Fruit fly (Drosophila melanogaster): ENCODE measurements around the gene hng3.

- TF ChIP-seq Sin3A (optimal IDR thresholded peaks at IDR 0.05) (no peak), psq (optimal IDR thresholded peaks at IDR 0.05) (no peak)
Measured at dm6 chr3L:764329-764728, 9.0 kb upstream of the hng3 start.

Measured in Kc167 (cell line).